Worm (Caenorhabditis elegans): ENCODE measurements around the gene ceh-34.

Gene ceh-34

DNA sequence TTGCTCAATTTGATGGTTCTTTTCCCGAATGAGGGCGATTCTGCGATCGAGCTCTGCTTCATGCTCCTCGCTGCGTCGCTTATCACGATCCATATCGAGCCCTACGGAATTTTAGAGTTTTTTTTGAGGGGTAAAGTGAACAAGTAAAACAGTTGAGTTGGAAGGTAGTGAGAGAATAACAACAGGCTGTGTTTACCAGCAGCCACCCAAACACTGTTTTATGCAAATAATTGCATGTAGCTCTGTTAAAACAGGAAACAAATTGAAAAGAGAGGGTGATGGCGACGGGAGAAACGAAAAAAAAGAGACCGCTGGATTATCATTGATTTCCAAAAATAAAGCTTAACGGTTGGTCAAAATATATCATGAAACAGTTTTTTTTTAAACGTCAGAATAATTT, 8.9 kb upstream of the ceh-34 start, which contains the start of gene C10G8.8:
TSS of gene C10G8.8 (minus strand) at position 101 of the 400 bp plus-strand sequence.
- TF ChIP-seq C17E4.6 (GFP tag; IDR thresholded peaks at IDR 0.05) (no peak), Y79H2A.3 (GFP tag; conservative IDR thresholded peaks at IDR 0.05) (no peak), ceh-40 (GFP tag; IDR thresholded peaks at IDR 0.05) (no peak), lsy-27 (tag; optimal IDR thresholded peaks at IDR 0.05; ENCODE audit: borderline replicate concordance, insufficient read depth) (no peak), efl-1 (GFP tag; optimal IDR thresholded peaks at IDR 0.05) (no peak), F33H1.4 (GFP tag; IDR thresholded peaks at IDR 0.05) (no peak), attf-6 (GFP tag; IDR thresholded peaks at IDR 0.05) (no peak), akir-1 (GFP tag; optimal IDR thresholded peaks at IDR 0.05) (no peak), fkh-3 (tag; optimal IDR thresholded peaks at IDR 0.05) (no peak), madf-8 (GFP tag; conservative IDR thresholded peaks at IDR 0.05) (no peak), ztf-28 (GFP tag; IDR thresholded peaks at IDR 0.05) (no peak), him-1 (tag; optimal IDR thresholded peaks at IDR 0.05) (no peak), Y53F4B.3 (GFP tag; IDR thresholded peaks at IDR 0.05) (no peak), Y95B8A.8 (GFP tag; IDR thresholded peaks at IDR 0.05) (no peak), F52B5.7 (tag; optimal IDR thresholded peaks at IDR 0.05) (no peak), nhr-90 (tag; optimal IDR thresholded peaks at IDR 0.05) (no peak), F23B12.7 (tag; optimal IDR thresholded peaks at IDR 0.05; ENCODE audit: insufficient read depth) (no peak), dox-1 (GFP tag; IDR thresholded peaks at IDR 0.05) (no peak), ccch-3 (GFP tag; optimal IDR thresholded peaks at IDR 0.05) (no peak)

DNA sequence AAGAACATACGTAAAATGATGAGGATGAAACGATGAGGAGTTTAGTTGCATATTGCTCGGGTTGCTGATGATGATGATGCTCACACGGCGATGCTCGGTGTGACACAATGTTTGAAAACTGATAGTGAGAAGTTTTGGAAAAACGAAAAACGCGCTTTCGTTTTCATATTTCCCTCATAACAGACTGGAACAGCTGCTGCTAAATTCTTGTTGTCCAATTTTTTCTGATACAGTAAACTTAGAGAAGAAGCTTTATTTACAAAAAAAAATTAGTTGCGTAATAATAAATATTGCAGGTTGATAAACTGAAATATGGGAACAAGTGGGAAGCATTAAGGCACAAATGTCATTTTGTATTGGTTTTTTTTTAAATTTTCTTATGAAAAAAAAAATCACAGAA, 5.2 kb upstream of the ceh-34 start, which contains the start of gene ceh-33:
TSS of gene ceh-33 (minus strand) at position 101 of the 400 bp plus-strand sequence.
- TF ChIP-seq zim-3 (tag; optimal IDR thresholded peaks at IDR 0.05) (no peak), mxl-1 (tag; optimal IDR thresholded peaks at IDR 0.05) (no peak), B0261.1 (tag; optimal IDR thresholded peaks at IDR 0.05) (no peak), lsl-1 (GFP tag; optimal IDR thresholded peaks at IDR 0.05) (no peak), Y56A3A.18 (GFP tag; IDR thresholded peaks at IDR 0.05) (no peak), K12H6.12 (tag; optimal IDR thresholded peaks at IDR 0.05) (no peak), unc-130 (GFP tag; optimal IDR thresholded peaks at IDR 0.05) (no peak), him-1 (tag; optimal IDR thresholded peaks at IDR 0.05) (no peak), dox-1 (GFP tag; IDR thresholded peaks at IDR 0.05) (no peak), ceh-100 (GFP tag; IDR thresholded peaks at IDR 0.05) (no peak), Y53F4B.3 (GFP tag; IDR thresholded peaks at IDR 0.05) (no peak)

DNA sequence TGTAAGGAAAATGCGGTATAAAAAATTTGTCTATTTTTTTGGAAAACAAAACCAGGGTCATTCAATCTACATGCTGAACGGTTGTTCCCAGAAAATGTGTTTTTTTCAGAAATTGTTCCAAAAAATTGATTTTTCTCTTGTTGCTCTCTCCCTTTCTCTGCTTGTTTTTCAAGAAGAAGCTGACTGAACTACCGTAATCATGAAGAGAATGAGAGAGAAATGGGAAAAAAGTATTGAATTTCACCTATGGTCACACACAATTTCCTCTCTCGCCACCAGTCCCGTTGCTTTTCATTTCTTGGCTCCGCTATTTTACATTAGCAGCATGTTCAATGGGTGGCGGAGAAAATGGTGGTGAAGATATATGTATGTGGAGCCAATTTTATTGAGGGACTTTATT, 3.4 kb upstream of the ceh-34 start:
- TF ChIP-seq athp-1 (tag; optimal IDR thresholded peaks at IDR 0.05) (no peak), fkh-3 (tag; optimal IDR thresholded peaks at IDR 0.05) (no peak), F22D6.2 (tag; optimal IDR thresholded peaks at IDR 0.05) (no peak), ztf-25 (GFP tag; IDR thresholded peaks at IDR 0.05) (no peak), K12H6.12 (tag; optimal IDR thresholded peaks at IDR 0.05) (no peak), hrde-1 (tag; optimal IDR thresholded peaks at IDR 0.05; ENCODE audit: borderline replicate concordance) (no peak), egl-18 (GFP tag; IDR thresholded peaks at IDR 0.05) (no peak), F55B11.4 (tag; optimal IDR thresholded peaks at IDR 0.05; ENCODE audit: borderline replicate concordance, insufficient read depth) (no peak), F37B4.10 (GFP tag; IDR thresholded peaks at IDR 0.05) (no peak)

DNA sequence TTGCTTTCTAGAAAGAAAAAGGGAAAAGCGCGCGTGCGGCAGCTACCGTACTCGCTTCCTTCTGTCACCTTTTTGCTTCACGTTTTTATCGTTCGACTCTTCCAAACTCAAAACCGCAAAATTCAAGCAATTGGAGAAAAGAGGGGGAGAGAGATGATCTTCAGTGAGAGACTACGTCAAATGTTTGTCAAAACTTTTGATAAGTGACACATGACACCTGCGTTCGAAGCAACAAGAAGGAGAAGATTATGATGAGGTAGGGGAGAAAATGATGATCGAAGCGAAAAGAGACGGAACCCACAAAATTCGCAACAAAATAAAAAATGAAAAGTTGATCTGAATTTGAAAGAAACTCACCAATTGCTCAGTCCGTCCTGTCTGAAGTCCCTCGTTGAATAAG, 1.0 kb downstream of the ceh-34 start:
- TF ChIP-seq F57C9.4 (tag; optimal IDR thresholded peaks at IDR 0.05) (no peak), mxl-1 (tag; optimal IDR thresholded peaks at IDR 0.05) (no peak), lag-1 (GFP tag; IDR thresholded peaks at IDR 0.05) (no peak), nhr-179 (tag; optimal IDR thresholded peaks at IDR 0.05) (no peak), madf-3 (GFP tag; IDR thresholded peaks at IDR 0.05) (no peak), gei-17 (GFP tag; optimal IDR thresholded peaks at IDR 0.05) (no peak), ZK185.1 (tag; optimal IDR thresholded peaks at IDR 0.05; ENCODE audit: poor library complexity, severe bottlenecking) (no peak), Y53G8AR.9 (GFP tag; conservative IDR thresholded peaks at IDR 0.05) (no peak), sptf-2 (GFP tag; optimal IDR thresholded peaks at IDR 0.05) (no peak), K12H6.12 (tag; optimal IDR thresholded peaks at IDR 0.05) (no peak), pha-4 (tag; optimal IDR thresholded peaks at IDR 0.05) (no peak), dpl-1 (GFP tag; optimal IDR thresholded peaks at IDR 0.05) (no peak), C06A6.2 (GFP tag; conservative IDR thresholded peaks at IDR 0.05) (no peak), F33H1.4 (GFP tag; IDR thresholded peaks at IDR 0.05) (no peak), hmg-1.2 (GFP tag; IDR thresholded peaks at IDR 0.05) (no peak)
